Fruit fly (Drosophila melanogaster) whole organism, embryonic: ENCODE results near the gene elB.

Experiments
- ATbp ChIP-seq: fragments of 200-800 bp; sonication (Bioruptor generic); optimal IDR thresholded peaks from 2 replicates; lab custom pipeline; 2017; ENCODE audit warnings: missing biosample characterization, mild to moderate bottlenecking, missing genetic modification characterization, missing genetic modification reagents
- Aef1 ChIP-seq: fragments of 200-800 bp; sonication (Bioruptor generic); IDR thresholded peaks from 3 replicates; pipeline ENCODE4 v1.3.6; 2022; ENCODE audit warnings: missing biosample characterization, missing genetic modification characterization
- BtbVII ChIP-seq: fragments of 200-800 bp; sonication (Bioruptor generic); optimal IDR thresholded peaks from 3 replicates; lab custom pipeline; 2017; ENCODE audit warnings: missing biosample characterization, mild to moderate bottlenecking, missing genetic modification characterization
- CG10147 ChIP-seq: fragments of 200-800 bp; sonication (Bioruptor generic); optimal IDR thresholded peaks from 2 replicates; lab custom pipeline; 2019; ENCODE audit warnings: missing biosample characterization, mild to moderate bottlenecking, missing genetic modification characterization, moderate library complexity
- CG10366 ChIP-seq: fragments of 200-800 bp; sonication (Bioruptor generic); IDR thresholded peaks from 2 replicates; pipeline ENCODE4 v1.3.6; 2022; ENCODE audit warnings: missing biosample characterization, missing genetic modification characterization
- CG14441 ChIP-seq: fragments of 200-800 bp; sonication (Bioruptor generic); IDR thresholded peaks from 2 replicates; pipeline ENCODE4 v1.3.6; 2022; ENCODE audit warnings: missing biosample characterization, missing genetic modification characterization
- CG16815 ChIP-seq: fragments of 200-800 bp; sonication (Bioruptor generic); optimal IDR thresholded peaks from 3 replicates; lab custom pipeline; 2017; ENCODE audit warnings: missing biosample characterization, mild to moderate bottlenecking, missing genetic modification characterization
- CG17829 ChIP-seq: fragments of 200-800 bp; optimal IDR thresholded peaks from 2 replicates; lab custom pipeline; 2019; ENCODE audit warnings: missing biosample characterization, mild to moderate bottlenecking, missing genetic modification characterization, moderate library complexity
- CG2199 ChIP-seq: fragments of 200-800 bp; sonication (Bioruptor generic); IDR thresholded peaks from 3 replicates; pipeline ENCODE4 v1.3.6; 2022; ENCODE audit warnings: missing biosample characterization, missing genetic modification characterization
- CG30020 ChIP-seq: fragments of 200-800 bp; optimal IDR thresholded peaks from 2 replicates; lab custom pipeline; 2019; ENCODE audit warnings: missing biosample characterization, mild to moderate bottlenecking, missing genetic modification characterization, moderate library complexity
- CG3065 ChIP-seq: fragments of 200-800 bp; sonication (Bioruptor generic); optimal IDR thresholded peaks from 2 replicates; lab custom pipeline; 2016; ENCODE audit warnings: missing biosample characterization, missing genetic modification characterization
- D ChIP-seq, 2 experiments: fragments of 200-800 bp in 1 of 2; fragments of >200 bp in 1 of 2; sonication (Bioruptor generic) in 1 of 2; optimal IDR thresholded peaks; 2 replicates in 1 of 2; 3 replicates in 1 of 2; lab custom pipeline; 2017; ENCODE audit warnings: mild to moderate bottlenecking in 1 of 2, missing biosample characterization in 1 of 2, missing genetic modification characterization in 1 of 2, missing genetic modification reagents in 1 of 2
- ERR ChIP-seq: fragments of 200-800 bp; sonication (Bioruptor generic); optimal IDR thresholded peaks from 2 replicates; lab custom pipeline; 2016; ENCODE audit warnings: missing biosample characterization, missing genetic modification characterization
- Kr ChIP-seq: fragments of 200-800 bp; sonication (Bioruptor generic); optimal IDR thresholded peaks from 2 replicates; lab custom pipeline; 2017; ENCODE audit warnings: missing biosample characterization, mild to moderate bottlenecking, missing genetic modification characterization
- YL-1 ChIP-seq: fragments of 200-800 bp; sonication (Bioruptor generic); optimal IDR thresholded peaks from 3 replicates; lab custom pipeline; 2017; ENCODE audit warnings: missing biosample characterization, mild to moderate bottlenecking, missing genetic modification characterization
- abd-A ChIP-seq: fragments of 200-800 bp; sonication (Bioruptor generic); optimal IDR thresholded peaks from 3 replicates; lab custom pipeline; 2019; ENCODE audit warnings: missing biosample characterization, mild to moderate bottlenecking, missing genetic modification characterization, moderate library complexity
- cad ChIP-seq: fragments of >200 bp; optimal IDR thresholded peaks from 2 replicates; lab custom pipeline; 2017; ENCODE audit warnings: missing biosample characterization, missing genetic modification characterization
- dmrt11E ChIP-seq: fragments of 200-800 bp; sonication (Bioruptor generic); optimal IDR thresholded peaks from 3 replicates; lab custom pipeline; 2018; ENCODE audit warnings: missing biosample characterization, mild to moderate bottlenecking, missing genetic modification characterization, moderate library complexity
- en ChIP-seq: fragments of 200-800 bp; sonication (Bioruptor generic); optimal IDR thresholded peaks from 2 replicates; lab custom pipeline; 2016; ENCODE audit warnings: missing biosample characterization, missing genetic modification characterization
- fru ChIP-seq: fragments of >200 bp; optimal IDR thresholded peaks from 2 replicates; lab custom pipeline; 2017
- gem ChIP-seq: fragments of 200-800 bp; sonication (Bioruptor generic); optimal IDR thresholded peaks from 2 replicates; lab custom pipeline; 2019; ENCODE audit warnings: missing biosample characterization, mild to moderate bottlenecking, missing genetic modification characterization, moderate library complexity
- grn ChIP-seq: fragments of 200-800 bp; sonication (Bioruptor generic); optimal IDR thresholded peaks from 3 replicates; lab custom pipeline; 2017; ENCODE audit warnings: missing biosample characterization, missing genetic modification characterization
- h ChIP-seq: fragments of >200 bp; optimal IDR thresholded peaks from 2 replicates; lab custom pipeline; 2017
- hkb ChIP-seq, 2 experiments: fragments of 200-800 bp in 1 of 2; fragments of >200 bp in 1 of 2; sonication (Bioruptor generic) in 1 of 2; IDR thresholded peaks in 1 of 2; optimal IDR thresholded peaks in 1 of 2; 2 replicates each; pipeline versions ENCODE4 v1.3.6 to Lab custom; 2017 to 2022; ENCODE audit warnings: missing biosample characterization in 1 of 2, missing genetic modification characterization in 1 of 2
- hth ChIP-seq: fragments of >200 bp; optimal IDR thresholded peaks from 2 replicates; lab custom pipeline; 2017; ENCODE audit warnings: inconsistent platforms
- klu ChIP-seq: fragments of 200-800 bp; sonication (Bioruptor generic); IDR thresholded peaks from 2 replicates; pipeline ENCODE4 v1.3.6; 2022; ENCODE audit warnings: missing biosample characterization, missing genetic modification characterization
- kni ChIP-seq: fragments of 200-800 bp; sonication (Bioruptor generic); optimal IDR thresholded peaks from 3 replicates; lab custom pipeline; 2017; ENCODE audit warnings: mild to moderate bottlenecking, missing biosample characterization, missing genetic modification reagents, missing genetic modification characterization
- lov ChIP-seq, 2 experiments: fragments of 200-800 bp in 1 of 2; fragments of >200 bp in 1 of 2; sonication (Bioruptor generic) in 1 of 2; IDR thresholded peaks in 1 of 2; optimal IDR thresholded peaks in 1 of 2; 2 replicates in 1 of 2; 3 replicates in 1 of 2; pipeline versions ENCODE4 v1.3.6 to Lab custom; 2017 to 2022; ENCODE audit warnings: missing biosample characterization in 1 of 2, missing genetic modification characterization in 1 of 2
- oc ChIP-seq: fragments of 200-800 bp; sonication (Bioruptor generic); optimal IDR thresholded peaks from 2 replicates; lab custom pipeline; 2018; ENCODE audit warnings: missing biosample characterization, mild to moderate bottlenecking, missing genetic modification characterization, moderate library complexity
- pb ChIP-seq: fragments of 200-800 bp; sonication (Bioruptor generic); optimal IDR thresholded peaks from 3 replicates; lab custom pipeline; 2016; ENCODE audit warnings: missing biosample characterization, missing genetic modification characterization
- pros ChIP-seq: fragments of 200-800 bp; sonication (Bioruptor generic); optimal IDR thresholded peaks from 3 replicates; lab custom pipeline; 2019; ENCODE audit warnings: missing biosample characterization, mild to moderate bottlenecking, missing genetic modification characterization, moderate library complexity
- rib ChIP-seq: fragments of 200-800 bp; sonication (Bioruptor generic); IDR thresholded peaks from 2 replicates; pipeline ENCODE4 v1.3.6; 2022; ENCODE audit warnings: missing biosample characterization, missing genetic modification characterization
- ro ChIP-seq: fragments of 200-800 bp; sonication (Bioruptor generic); IDR thresholded peaks from 2 replicates; pipeline ENCODE4 v1.3.6; 2022; ENCODE audit warnings: missing biosample characterization, missing genetic modification characterization
- run ChIP-seq: fragments of 200-800 bp; sonication (Bioruptor generic); optimal IDR thresholded peaks from 3 replicates; lab custom pipeline; 2018; ENCODE audit warnings: missing biosample characterization, mild to moderate bottlenecking, missing genetic modification characterization
- sima ChIP-seq: fragments of 200-800 bp; sonication (Bioruptor generic); optimal IDR thresholded peaks from 2 replicates; lab custom pipeline; 2016; ENCODE audit warnings: missing biosample characterization, missing genetic modification characterization
- stwl ChIP-seq: fragments of 200-800 bp; sonication (Bioruptor generic); optimal IDR thresholded peaks from 3 replicates; lab custom pipeline; 2018; ENCODE audit warnings: missing biosample characterization, mild to moderate bottlenecking, missing genetic modification characterization, moderate library complexity
- tll ChIP-seq, 2 experiments: fragments of 200-800 bp in 1 of 2; fragments of >200 bp in 1 of 2; sonication (Bioruptor generic) in 1 of 2; optimal IDR thresholded peaks; 2 replicates each; lab custom pipeline; 2017 to 2019; ENCODE audit warnings: missing biosample characterization in 2 of 2, missing genetic modification characterization in 2 of 2, mild to moderate bottlenecking in 1 of 2, moderate library complexity in 1 of 2
- tup ChIP-seq: fragments of 200-800 bp; sonication (Bioruptor generic); optimal IDR thresholded peaks from 2 replicates; lab custom pipeline; 2016; ENCODE audit warnings: missing biosample characterization, mild to moderate bottlenecking, missing genetic modification characterization, moderate library complexity
- twi ChIP-seq: fragments of 200-800 bp; optimal IDR thresholded peaks from 2 replicates; lab custom pipeline; 2019; ENCODE audit warnings: missing biosample characterization, mild to moderate bottlenecking, missing genetic modification characterization, moderate library complexity
- zen ChIP-seq: fragments of 200-800 bp; sonication (Bioruptor generic); optimal IDR thresholded peaks from 3 replicates; lab custom pipeline; 2018; ENCODE audit warnings: missing biosample characterization, mild to moderate bottlenecking, missing genetic modification characterization, moderate library complexity

The elB gene

dm6 chr2L:14432410-14433340, 23.3 kb upstream of the elB start (continued):
- TF ChIP-seq ro (GFP tag; lab: Robert Waterston, UW) = no peak

- TF ChIP-seq CG16815 (GFP tag; lab: Kevin White, UChicago) = no peak
- TF ChIP-seq CG3065 (GFP tag; lab: Kevin White, UChicago) = no peak
- no peak for TF ChIP-seq BtbVII (GFP tag; lab: Kevin White, UChicago)
- TF ChIP-seq oc (tag; lab: Kevin White, UChicago) = peak; percentile 6
- TF ChIP-seq kni (GFP tag; lab: Kevin White, UChicago) = peak; percentile 57
- TF ChIP-seq Kr (GFP tag; lab: Kevin White, UChicago) = peak; percentile 81
- no peak for TF ChIP-seq YL-1
- 0 out of 3 replicates have a peak, but pooled peaks have one; percentile 49 for TF ChIP-seq CG2199 (GFP tag; lab: Robert Waterston, UW)
- peak; percentile 21 for TF ChIP-seq abd-A (tag; lab: Kevin White, UChicago)
- no peak for TF ChIP-seq Aef1 (GFP tag; lab: Robert Waterston, UW)
- no peak for TF ChIP-seq CG17829 (tag; lab: Kevin White, UChicago)
- TF ChIP-seq gem (tag; lab: Kevin White, UChicago) = no peak
- no peak for TF ChIP-seq hkb (optimal IDR thresholded peaks at IDR 0.05; lab: Kevin White, UChicago)
- 0 out of 2 replicates have a peak, but pooled peaks have one; percentile 12 for TF ChIP-seq hkb (GFP tag; IDR thresholded peaks at IDR 0.05; lab: Robert Waterston, UW)
- peak; percentile 62 for TF ChIP-seq cad (GFP tag; lab: Kevin White, UChicago)
- TF ChIP-seq zen (tag; lab: Kevin White, UChicago) = peak; percentile 71
- 0 out of 2 replicates have a peak, but pooled peaks have one; percentile 24 for TF ChIP-seq rib
- TF ChIP-seq ERR = no peak
- TF ChIP-seq h (lab: Kevin White, UChicago) = no peak
- no peak for TF ChIP-seq klu (GFP tag; lab: Robert Waterston, UW)
- TF ChIP-seq tup (GFP tag; lab: Kevin White, UChicago) = no peak
- TF ChIP-seq pb (GFP tag; lab: Kevin White, UChicago) = no peak
- peak; percentile 97 for TF ChIP-seq hth
- TF ChIP-seq ATbp (GFP tag; lab: Kevin White, UChicago) = no peak
- TF ChIP-seq tll (GFP tag; optimal IDR thresholded peaks at IDR 0.05; lab: Kevin White, UChicago) = peak in 1 of 2 experiments; percentile 55
- TF ChIP-seq CG30020 (tag; lab: Kevin White, UChicago) = no peak
- peak; percentile 65 for TF ChIP-seq twi (tag; lab: Kevin White, UChicago)
- TF ChIP-seq CG14441 = no peak
Observed at dm6 chr2L:14431421-14431820, 22.1 kb upstream of the elB start.

- TF ChIP-seq D (optimal IDR thresholded peaks at IDR 0.05; lab: Kevin White, UChicago) (peak; percentile 52), D (GFP tag; optimal IDR thresholded peaks at IDR 0.05; lab: Kevin White, UChicago) (no peak), fru (lab: Kevin White, UChicago) (no peak), kni (GFP tag; lab: Kevin White, UChicago) (peak; percentile 10), lov (optimal IDR thresholded peaks at IDR 0.05; lab: Kevin White, UChicago) (no peak), lov (GFP tag; IDR thresholded peaks at IDR 0.05; lab: Robert Waterston, UW) (no peak), tll (GFP tag; optimal IDR thresholded peaks at IDR 0.05; lab: Kevin White, UChicago) (peak in 1 of 2 experiments; percentile 95), grn (GFP tag; lab: Kevin White, UChicago) (peak; percentile 82), twi (tag; lab: Kevin White, UChicago) (peak; percentile 24), en (no peak), oc (tag; lab: Kevin White, UChicago) (peak; percentile 47), pros (GFP tag; lab: Kevin White, UChicago) (peak; percentile 74), zen (tag; lab: Kevin White, UChicago) (peak; percentile 53), CG10366 (GFP tag; lab: Robert Waterston, UW) (no peak), stwl (tag; lab: Kevin White, UChicago) (no peak), dmrt11E (tag; lab: Kevin White, UChicago) (no peak), CG10147 (GFP tag; lab: Kevin White, UChicago) (no peak), sima (no peak), run (no peak)
- TF ChIP-seq, all 482 proteins: peak for 8
Observed at dm6 chr2L:14430138-14430815, 20.9 kb upstream of the elB start.
